Worm (Caenorhabditis elegans): ENCODE results near the gene Y39E4B.13.

The Y39E4B.13 gene

DNA sequence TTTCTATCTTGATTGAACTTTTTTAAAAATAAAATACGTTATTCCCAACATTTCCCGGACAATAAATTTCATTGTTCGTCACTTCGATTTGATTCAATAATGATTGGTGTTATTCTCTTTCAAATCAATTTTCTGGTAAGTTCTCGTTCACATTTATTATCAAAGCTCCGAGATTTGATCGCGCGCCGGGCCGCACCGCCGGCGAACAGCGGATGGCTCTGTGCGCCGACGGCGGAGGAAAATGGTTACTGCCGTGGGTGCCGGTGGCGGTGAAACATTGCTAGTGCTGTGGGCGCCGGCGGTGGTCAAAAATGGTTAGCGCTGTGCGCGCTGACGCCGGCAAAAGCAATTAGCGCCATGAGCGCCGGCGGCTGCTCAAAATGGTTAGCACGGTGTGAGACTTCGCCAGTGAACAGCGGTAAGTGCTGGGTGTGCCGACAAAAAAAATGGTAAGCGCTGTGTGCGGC is at the start of gene Y39E4B.13:
TSS of gene Y39E4B.13 (plus strand) at position 51 of the 467 bp plus-strand sequence.
- 0 out of 2 replicates have a peak, but pooled peaks have one; percentile 11 for TF ChIP-seq madf-8 (GFP tag; conservative IDR thresholded peaks at IDR 0.05)
- peak; percentile 74; the same call in 1 of the 2 replicates for TF ChIP-seq egrh-3 (GFP tag; IDR thresholded peaks at IDR 0.05)
- no peak for TF ChIP-seq Y56A3A.18 (GFP tag; IDR thresholded peaks at IDR 0.05)

ce11 chrIII:13049956-13050355 is 41.0 kb upstream of the Y39E4B.13 start:
- TF ChIP-seq nhr-80 (tag; optimal IDR thresholded peaks at IDR 0.05) (no peak), lsy-27 (tag; optimal IDR thresholded peaks at IDR 0.05; ENCODE audit: borderline replicate concordance, insufficient read depth) (no peak)

- no peak for TF ChIP-seq T07F8.4 (tag; optimal IDR thresholded peaks at IDR 0.05)
- TF ChIP-seq attf-5 (GFP tag; optimal IDR thresholded peaks at IDR 0.05) = no peak
- no peak for TF ChIP-seq lir-1 (GFP tag; conservative IDR thresholded peaks at IDR 0.05)
- no peak for TF ChIP-seq ztf-6 (GFP tag; IDR thresholded peaks at IDR 0.05)
- no peak for TF ChIP-seq ceh-27 (GFP tag; optimal IDR thresholded peaks at IDR 0.05)
- no peak for TF ChIP-seq Y56A3A.18 (GFP tag; IDR thresholded peaks at IDR 0.05)
- TF ChIP-seq F33H1.4 (GFP tag; IDR thresholded peaks at IDR 0.05) = no peak
- no peak for TF ChIP-seq dpff-1 (tag; optimal IDR thresholded peaks at IDR 0.05)
Observed at ce11 chrIII:13055342-13055741, 35.6 kb upstream of the Y39E4B.13 start, which contains the start of gene F54F12.1. Gene F54F12.1, minus strand, starts transcription at chrIII:13055442.

DNA sequence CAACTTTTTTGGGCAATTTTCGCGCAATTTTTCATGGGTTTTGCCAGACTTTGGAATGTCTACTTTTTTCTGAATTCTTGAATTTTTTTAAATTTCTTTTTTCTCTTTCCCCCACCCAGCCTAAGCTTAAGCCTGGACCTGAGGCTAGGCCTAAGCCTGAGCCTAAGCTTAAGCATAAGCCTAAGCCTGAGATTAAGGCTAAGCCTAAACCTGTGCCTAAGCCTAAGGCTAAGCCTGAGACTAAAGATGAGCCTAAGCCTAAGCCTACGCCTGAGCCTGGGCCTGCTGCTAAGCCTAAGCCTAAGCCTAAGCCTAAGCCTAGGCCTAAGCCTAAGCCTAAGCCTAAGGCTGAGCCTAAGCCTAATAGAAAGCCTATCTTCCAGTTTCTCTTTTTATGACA is 34.7 kb upstream of the Y39E4B.13 start:
- TF ChIP-seq snpc-3.4 (tag; optimal IDR thresholded peaks at IDR 0.05) (no peak), ztf-25 (GFP tag; IDR thresholded peaks at IDR 0.05) (no peak), ztf-22 (GFP tag; optimal IDR thresholded peaks at IDR 0.05) (no peak), athp-1 (tag; optimal IDR thresholded peaks at IDR 0.05) (no peak)

DNA sequence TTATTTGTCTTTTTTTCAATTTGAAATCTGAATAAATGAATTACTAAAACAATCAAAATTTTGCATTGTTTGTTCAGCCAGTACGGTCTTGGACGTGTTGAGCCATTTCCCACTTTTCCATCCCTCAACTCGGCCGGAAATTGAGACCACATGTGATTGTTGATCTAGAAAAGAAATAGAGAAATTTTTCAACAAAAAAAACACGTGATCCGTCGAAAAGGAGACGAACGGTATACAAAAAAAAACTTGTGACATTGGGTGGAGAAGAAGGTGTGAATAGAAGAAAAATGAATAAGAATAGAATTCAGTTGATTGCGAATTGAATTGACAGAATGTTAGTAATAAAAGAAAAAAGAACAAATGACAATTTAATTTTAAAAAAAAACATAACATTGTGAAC is 34.2 kb upstream of the Y39E4B.13 start:
- TF ChIP-seq somi-1 (GFP tag; optimal IDR thresholded peaks at IDR 0.05) = peak; percentile 24
- TF ChIP-seq ztf-28 (GFP tag; IDR thresholded peaks at IDR 0.05) = no peak

ce11 chrIII:13058140-13058539 is 32.8 kb upstream of the Y39E4B.13 start:
- peak; percentile 14 for TF ChIP-seq lin-40 (tag; optimal IDR thresholded peaks at IDR 0.05)
- no peak for TF ChIP-seq D2030.7 (GFP tag; IDR thresholded peaks at IDR 0.05)

DNA sequence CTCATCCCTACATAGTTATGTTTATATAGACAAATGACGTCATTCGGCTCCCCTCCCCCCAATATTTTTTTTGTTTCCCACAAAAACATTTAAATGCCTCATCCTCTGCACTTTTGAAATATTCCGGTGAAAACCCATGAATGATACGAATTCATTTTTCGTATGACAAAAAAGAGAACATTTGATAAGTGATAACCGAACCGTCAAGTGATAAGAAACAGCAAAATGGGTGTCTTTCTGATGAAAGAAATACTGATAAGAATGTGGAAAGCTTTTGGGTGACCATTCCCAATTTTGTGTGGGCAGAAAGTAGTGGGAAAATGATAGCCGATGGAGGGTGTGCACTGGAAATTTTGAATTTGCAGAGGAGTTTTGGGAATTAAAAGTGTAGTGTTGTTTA is 31.6 kb upstream of the Y39E4B.13 start:
- no peak for TF ChIP-seq cebp-1 (GFP tag; IDR thresholded peaks at IDR 0.05)
- peak; percentile 41 for TF ChIP-seq cebp-1 (tag; optimal IDR thresholded peaks at IDR 0.05)
- no peak for TF ChIP-seq Y79H2A.3 (GFP tag; conservative IDR thresholded peaks at IDR 0.05)
- TF ChIP-seq dox-1 (GFP tag; IDR thresholded peaks at IDR 0.05) = peak; percentile 57
- no peak for TF ChIP-seq ama-1 (optimal IDR thresholded peaks at IDR 0.05)
- TF ChIP-seq ama-1 (GFP tag; optimal IDR thresholded peaks at IDR 0.05) = no peak
- TF ChIP-seq hmg-1.2 (GFP tag; IDR thresholded peaks at IDR 0.05) = 0 out of 2 replicates have a peak, but pooled peaks have one; percentile 10
- TF ChIP-seq gei-17 (GFP tag; optimal IDR thresholded peaks at IDR 0.05) = no peak
- peak; percentile 79 for TF ChIP-seq nhr-80 (tag; optimal IDR thresholded peaks at IDR 0.05)

All from whole organism, young adult.